Worm (Caenorhabditis elegans) whole organism, L2 larva: ENCODE measurements around the gene men-1.
A peak's percentile ranks its signal among the peaks of the same experiment; 100 is the strongest.

Experiments used
- C34F6.9 ChIP-seq: fragments of 150-350 bp; optimal IDR thresholded peaks from 2 replicates; lab custom pipeline; 2014; ENCODE audit warnings: missing biosample characterization, missing genetic modification characterization
- F13H6.1 ChIP-seq: sonication (generic microtip); optimal IDR thresholded peaks from 2 replicates; lab custom pipeline; 2016; ENCODE audit warnings: missing genetic modification characterization, missing compliant biosample characterization
- R02D3.7 ChIP-seq: fragments of 150-350 bp; optimal IDR thresholded peaks from 2 replicates; lab custom pipeline; 2014; ENCODE audit warnings: missing biosample characterization, missing genetic modification characterization
- ZK546.5 ChIP-seq: sonication (generic microtip); optimal IDR thresholded peaks from 2 replicates; lab custom pipeline; 2017; ENCODE audit warnings: missing biosample characterization, missing genetic modification characterization
- aly-2 ChIP-seq: fragments of 150-350 bp; optimal IDR thresholded peaks from 2 replicates; lab custom pipeline; 2014; ENCODE audit warnings: missing biosample characterization, missing genetic modification characterization
- ama-1 ChIP-seq: fragments of 150-350 bp; optimal IDR thresholded peaks from 2 replicates; lab custom pipeline; 2018; ENCODE audit warnings: inconsistent platforms
- dmd-4 ChIP-seq: sonication (generic microtip); optimal IDR thresholded peaks from 2 replicates; lab custom pipeline; 2017; ENCODE audit warnings: missing biosample characterization, missing genetic modification characterization
- egl-27 ChIP-seq: sonication (generic microtip); optimal IDR thresholded peaks from 3 replicates; lab custom pipeline; 2017; ENCODE audit warnings: missing biosample characterization, missing genetic modification reagents, missing genetic modification characterization
- elt-1 ChIP-seq: fragments of 150-350 bp; optimal IDR thresholded peaks from 2 replicates; lab custom pipeline; 2014; ENCODE audit warnings: missing biosample characterization, missing genetic modification characterization
- nhr-10 ChIP-seq: sonication (generic microtip); optimal IDR thresholded peaks from 2 replicates; lab custom pipeline; 2017; ENCODE audit warnings: missing biosample characterization, missing genetic modification characterization
- nhr-11 ChIP-seq: fragments of 150-350 bp; optimal IDR thresholded peaks from 2 replicates; lab custom pipeline; 2014; ENCODE audit warnings: missing biosample characterization, missing genetic modification characterization
- nhr-21 ChIP-seq: fragments of 150-350 bp; optimal IDR thresholded peaks from 2 replicates; lab custom pipeline; 2014; ENCODE audit warnings: missing biosample characterization, missing genetic modification characterization
- nhr-23 ChIP-seq: fragments of 150-350 bp; optimal IDR thresholded peaks from 2 replicates; lab custom pipeline; 2014; ENCODE audit warnings: missing biosample characterization, missing genetic modification reagents, missing genetic modification characterization
- nhr-237 ChIP-seq: fragments of 150-350 bp; optimal IDR thresholded peaks from 2 replicates; lab custom pipeline; 2014; ENCODE audit warnings: missing biosample characterization, missing genetic modification characterization
- nhr-25 ChIP-seq: fragments of 150-350 bp; sonication (generic microtip); optimal IDR thresholded peaks from 3 replicates; lab custom pipeline; 2014; ENCODE audit warnings: missing biosample characterization, missing genetic modification characterization
- nhr-77 ChIP-seq: fragments of 150-350 bp; optimal IDR thresholded peaks from 2 replicates; lab custom pipeline; 2014; ENCODE audit warnings: missing biosample characterization, missing genetic modification characterization
- sma-3 ChIP-seq: sonication (generic microtip); optimal IDR thresholded peaks from 2 replicates; lab custom pipeline; 2016; ENCODE audit warnings: missing genetic modification reagents, missing genetic modification characterization, missing compliant biosample characterization
- snpc-4 ChIP-seq: fragments of 150-350 bp; optimal IDR thresholded peaks from 2 replicates; lab custom pipeline; 2014; ENCODE audit warnings: missing biosample characterization, missing genetic modification characterization
- unc-55 ChIP-seq: fragments of 150-350 bp; sonication (generic microtip); optimal IDR thresholded peaks from 3 replicates; lab custom pipeline; 2014; ENCODE audit warnings: missing biosample characterization, missing genetic modification reagents, missing genetic modification characterization

Gene men-1

ce11 chrII:14186937-14187336, 47.0 kb downstream of the men-1 start:
- TF ChIP-seq C34F6.9 (tag; lab: Kevin White, UChicago) (no peak), nhr-23 (tag; lab: Kevin White, UChicago) (no peak), nhr-21 (tag; lab: Kevin White, UChicago) (no peak), aly-2 (tag; lab: Kevin White, UChicago) (no peak), snpc-4 (tag; lab: Kevin White, UChicago) (no peak), R02D3.7 (no peak), ZK546.5 (tag; lab: Kevin White, UChicago) (no peak), egl-27 (no peak), nhr-11 (tag; lab: Kevin White, UChicago) (no peak), nhr-77 (no peak), nhr-25 (tag; lab: Kevin White, UChicago) (no peak), sma-3 (GFP tag; lab: Kevin White, UChicago) (no peak), nhr-10 (no peak), ama-1 (lab: Kevin White, UChicago) (no peak), elt-1 (no peak)

ce11 chrII:14178233-14178969, 55.5 kb downstream of the men-1 start, which contains the start of gene efhd-1:
TSS of gene efhd-1 (plus strand) at chrII:14178814.
- TF ChIP-seq unc-55 (GFP tag; lab: Kevin White, UChicago), result peak; percentile 31
- no peak for TF ChIP-seq nhr-77
- TF ChIP-seq F13H6.1 (tag; lab: Kevin White, UChicago), result peak; percentile 29

- no peak for TF ChIP-seq C34F6.9 (tag; lab: Kevin White, UChicago)
- no peak for TF ChIP-seq dmd-4 (tag; lab: Kevin White, UChicago)
- no peak for TF ChIP-seq nhr-237 (tag; lab: Kevin White, UChicago)
- TF ChIP-seq F13H6.1 (tag; lab: Kevin White, UChicago), result peak; percentile 28
Observed at ce11 chrII:14176642-14177041, 57.3 kb downstream of the men-1 start.
